Worm (Caenorhabditis elegans): Measurements from ENCODE around the gene T19D12.2.

DNA sequence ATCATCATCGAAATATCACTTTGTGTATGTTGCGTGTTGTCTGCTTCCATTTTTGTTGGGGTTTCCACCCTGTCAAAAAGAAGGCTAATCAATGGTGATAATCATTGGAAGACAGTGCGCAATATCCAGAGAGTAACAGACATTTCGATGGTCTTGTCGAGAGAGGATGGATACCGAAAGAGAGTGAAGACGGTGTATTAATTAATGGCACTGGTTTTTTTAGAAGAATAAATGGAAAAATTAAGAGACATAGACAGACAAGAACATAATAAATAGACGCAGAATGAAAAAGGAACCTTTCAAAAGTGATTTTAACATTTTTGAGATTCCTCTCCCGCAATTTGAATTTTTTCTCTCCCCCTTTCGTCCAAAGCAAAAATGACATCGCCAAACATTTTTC, 42.1 kb upstream of the T19D12.2 start:
- peak in 1 of 2 experiments; percentile 39 for TF ChIP-seq unc-62 (GFP tag; optimal IDR thresholded peaks at IDR 0.05 in 1 of 2)
- TF ChIP-seq unc-62 (tag; optimal IDR thresholded peaks at IDR 0.05): no peak
- TF ChIP-seq nhr-237 (tag; optimal IDR thresholded peaks at IDR 0.05): no peak
- no peak for TF ChIP-seq nhr-25 (tag; optimal IDR thresholded peaks at IDR 0.05; ENCODE audit: borderline replicate concordance, insufficient read depth)
